Fruit fly (Drosophila melanogaster): ENCODE measurements around the gene cana.

Gene cana

DNA sequence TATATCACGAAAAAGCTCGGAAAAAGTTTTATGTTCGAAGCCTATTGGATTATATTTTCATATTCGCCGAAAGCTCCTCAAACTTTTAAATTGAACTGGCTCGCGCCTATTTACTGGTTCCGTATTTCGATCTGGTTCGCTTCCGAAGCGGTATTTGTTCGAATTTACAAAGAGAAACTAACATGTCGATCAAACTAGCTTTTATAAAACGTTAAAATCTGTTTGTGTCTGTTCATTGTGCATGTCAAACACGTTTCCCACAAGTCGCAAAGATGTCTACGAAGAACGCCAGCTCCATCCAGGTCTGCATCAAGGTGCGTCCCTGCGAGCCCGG lies at the start of gene cana:
TSS of gene cana (plus strand) at position 149 of the 334 bp plus-strand sequence.
- no peak for TF ChIP-seq HLH106 (tag; optimal IDR thresholded peaks at IDR 0.05)
- TF ChIP-seq brk (GFP tag; optimal IDR thresholded peaks at IDR 0.05) = no peak
- TF ChIP-seq br (GFP tag; optimal IDR thresholded peaks at IDR 0.05) = no peak
- TF ChIP-seq dl (GFP tag; optimal IDR thresholded peaks at IDR 0.05; ENCODE audit: insufficient read depth in 1 of 2, partially characterized antibody in 2 of 2) = no peak
- no peak for TF ChIP-seq pan (optimal IDR thresholded peaks at IDR 0.05)
- TF ChIP-seq Vsx2 (GFP tag; optimal IDR thresholded peaks at IDR 0.05; ENCODE audit: partially characterized antibody) = no peak
- no peak for TF ChIP-seq ey (GFP tag; optimal IDR thresholded peaks at IDR 0.05)
- TF ChIP-seq OdsH (GFP tag; optimal IDR thresholded peaks at IDR 0.05) = no peak
- TF ChIP-seq woc (GFP tag; optimal IDR thresholded peaks at IDR 0.05) = no peak
- no peak for TF ChIP-seq dmrt93B (GFP tag; optimal IDR thresholded peaks at IDR 0.05)
- TF ChIP-seq GATAd (GFP tag; optimal IDR thresholded peaks at IDR 0.05) = no peak
- TF ChIP-seq CrebA (GFP tag; optimal IDR thresholded peaks at IDR 0.05; ENCODE audit: borderline replicate concordance) = no peak
- no peak for TF ChIP-seq tai (GFP tag; optimal IDR thresholded peaks at IDR 0.05)
- TF ChIP-seq Sp1 (GFP tag; optimal IDR thresholded peaks at IDR 0.05) = no peak

dm6 chr2L:11220783-11221182 lies 48.8 kb upstream of the cana start:
- TF ChIP-seq Vsx2 (GFP tag; optimal IDR thresholded peaks at IDR 0.05; ENCODE audit: partially characterized antibody) = no peak
- no peak for TF ChIP-seq CG32264 (GFP tag; optimal IDR thresholded peaks at IDR 0.05)
- TF ChIP-seq psq (GFP tag; optimal IDR thresholded peaks at IDR 0.05) = peak; percentile 3
- TF ChIP-seq Hnf4 (GFP tag; optimal IDR thresholded peaks at IDR 0.05) = no peak
- peak; percentile 49 for TF ChIP-seq woc (GFP tag; optimal IDR thresholded peaks at IDR 0.05)
- no peak for TF ChIP-seq Hr78 (GFP tag; optimal IDR thresholded peaks at IDR 0.05)
- TF ChIP-seq Abd-B (GFP tag; optimal IDR thresholded peaks at IDR 0.05) = no peak
- TF ChIP-seq Hr83 (GFP tag; optimal IDR thresholded peaks at IDR 0.05; ENCODE audit: poor library complexity, severe bottlenecking) = no peak
- TF ChIP-seq dl (GFP tag; optimal IDR thresholded peaks at IDR 0.05; ENCODE audit: insufficient read depth in 1 of 2, partially characterized antibody in 2 of 2) = no peak
- no peak for TF ChIP-seq dmrt93B (GFP tag; optimal IDR thresholded peaks at IDR 0.05)
- no peak for TF ChIP-seq CrebA (GFP tag; optimal IDR thresholded peaks at IDR 0.05; ENCODE audit: borderline replicate concordance)
- no peak for TF ChIP-seq sv (GFP tag; optimal IDR thresholded peaks at IDR 0.05)
- TF ChIP-seq usp (GFP tag; optimal IDR thresholded peaks at IDR 0.05) = no peak
- no peak for TF ChIP-seq Myc (optimal IDR thresholded peaks at IDR 0.05)
- peak; percentile 55 for TF ChIP-seq HLH106 (tag; optimal IDR thresholded peaks at IDR 0.05)
- no peak for TF ChIP-seq sage (GFP tag; optimal IDR thresholded peaks at IDR 0.05)
- TF ChIP-seq rgr (GFP tag; optimal IDR thresholded peaks at IDR 0.05) = peak; percentile 32
- no peak for TF ChIP-seq Rel (GFP tag; optimal IDR thresholded peaks at IDR 0.05)
- no peak for TF ChIP-seq Rel (tag; optimal IDR thresholded peaks at IDR 0.05)
- TF ChIP-seq pan (optimal IDR thresholded peaks at IDR 0.05) = no peak
- no peak for TF ChIP-seq Jra (GFP tag; optimal IDR thresholded peaks at IDR 0.05)
- no peak for TF ChIP-seq lola (GFP tag; optimal IDR thresholded peaks at IDR 0.05)
- peak; percentile 36 for TF ChIP-seq Sp1 (GFP tag; optimal IDR thresholded peaks at IDR 0.05)
- no peak for TF ChIP-seq brk (GFP tag; optimal IDR thresholded peaks at IDR 0.05)
- TF ChIP-seq OdsH (GFP tag; optimal IDR thresholded peaks at IDR 0.05) = peak; percentile 2
- TF ChIP-seq dsf (GFP tag; optimal IDR thresholded peaks at IDR 0.05; ENCODE audit: borderline replicate concordance) = no peak
- no peak for TF ChIP-seq Mio (GFP tag; optimal IDR thresholded peaks at IDR 0.05)
- no peak for TF ChIP-seq tai (GFP tag; optimal IDR thresholded peaks at IDR 0.05)
- TF ChIP-seq foxo (GFP tag; optimal IDR thresholded peaks at IDR 0.05) = peak in 1 of 2 experiments; percentile 69
- TF ChIP-seq fru (GFP tag; optimal IDR thresholded peaks at IDR 0.05) = peak; percentile 63
- TF ChIP-seq Dfd (GFP tag; optimal IDR thresholded peaks at IDR 0.05) = no peak
- no peak for TF ChIP-seq jim (GFP tag; optimal IDR thresholded peaks at IDR 0.05)
- TF ChIP-seq Dif (GFP tag; optimal IDR thresholded peaks at IDR 0.05; ENCODE audit: partially characterized antibody) = no peak
- peak; percentile 58 for TF ChIP-seq ey (GFP tag; optimal IDR thresholded peaks at IDR 0.05)
- no peak for TF ChIP-seq N (GFP tag; optimal IDR thresholded peaks at IDR 0.05)
- TF ChIP-seq br (GFP tag; optimal IDR thresholded peaks at IDR 0.05) = peak; percentile 38
- no peak for TF ChIP-seq CG9705 (GFP tag; optimal IDR thresholded peaks at IDR 0.05)
- TF ChIP-seq GATAd (GFP tag; optimal IDR thresholded peaks at IDR 0.05) = no peak
- peak; percentile 1 for TF ChIP-seq h (GFP tag; optimal IDR thresholded peaks at IDR 0.05)

- TF ChIP-seq Myc (optimal IDR thresholded peaks at IDR 0.05) (no peak), fru (GFP tag; optimal IDR thresholded peaks at IDR 0.05) (no peak), Hr78 (GFP tag; optimal IDR thresholded peaks at IDR 0.05) (no peak), Mio (GFP tag; optimal IDR thresholded peaks at IDR 0.05) (no peak), jim (GFP tag; optimal IDR thresholded peaks at IDR 0.05) (no peak), h (GFP tag; optimal IDR thresholded peaks at IDR 0.05) (no peak), dmrt93B (GFP tag; optimal IDR thresholded peaks at IDR 0.05) (no peak), Vsx2 (GFP tag; optimal IDR thresholded peaks at IDR 0.05; ENCODE audit: partially characterized antibody) (no peak), N (GFP tag; optimal IDR thresholded peaks at IDR 0.05) (no peak), Dif (GFP tag; optimal IDR thresholded peaks at IDR 0.05; ENCODE audit: partially characterized antibody) (peak; percentile 53), pan (optimal IDR thresholded peaks at IDR 0.05) (no peak), Jra (GFP tag; optimal IDR thresholded peaks at IDR 0.05) (no peak), Sp1 (GFP tag; optimal IDR thresholded peaks at IDR 0.05) (no peak), brk (GFP tag; optimal IDR thresholded peaks at IDR 0.05) (no peak), sv (GFP tag; optimal IDR thresholded peaks at IDR 0.05) (no peak), Hnf4 (GFP tag; optimal IDR thresholded peaks at IDR 0.05) (no peak), CrebA (GFP tag; optimal IDR thresholded peaks at IDR 0.05; ENCODE audit: borderline replicate concordance) (no peak), Hr83 (GFP tag; optimal IDR thresholded peaks at IDR 0.05; ENCODE audit: poor library complexity, severe bottlenecking) (peak; percentile 15), CG9705 (GFP tag; optimal IDR thresholded peaks at IDR 0.05) (no peak), psq (GFP tag; optimal IDR thresholded peaks at IDR 0.05) (no peak), br (GFP tag; optimal IDR thresholded peaks at IDR 0.05) (no peak), woc (GFP tag; optimal IDR thresholded peaks at IDR 0.05) (peak; percentile 5), Abd-B (GFP tag; optimal IDR thresholded peaks at IDR 0.05) (no peak)
Measured at dm6 chr2L:11221296-11221698, 48.3 kb upstream of the cana start.

All from whole organism, wandering third instar larva.